Worm (Caenorhabditis elegans): ENCODE measurements around the gene Y46G5A.34.

Y46G5A.34 gene

DNA sequence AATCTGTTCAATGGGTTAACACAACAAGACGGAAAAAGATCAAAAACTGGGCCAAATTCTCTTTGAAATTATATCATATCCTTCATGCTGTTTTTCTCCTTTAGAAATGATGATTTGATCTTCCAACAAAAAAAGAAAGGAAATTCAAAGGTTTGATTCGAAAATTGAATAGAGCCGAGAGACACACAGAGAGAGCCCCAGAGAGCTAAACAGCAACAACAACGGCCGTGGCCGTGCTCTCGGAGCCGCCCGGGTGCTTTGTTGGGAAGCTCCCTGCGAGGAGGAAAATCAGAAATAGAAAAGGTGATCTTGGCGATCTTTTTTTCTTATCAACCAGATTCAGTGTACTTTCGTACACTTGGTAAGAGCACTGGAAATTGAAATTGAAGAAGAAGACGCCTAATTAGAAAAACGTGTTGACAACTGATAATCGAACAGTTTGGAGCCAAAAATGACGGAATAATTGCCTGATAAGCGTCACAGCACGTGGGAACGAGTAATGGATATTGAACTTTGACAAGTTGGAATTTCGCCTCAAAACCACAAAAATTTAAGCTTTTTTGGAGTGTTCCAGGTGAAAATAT is 20.8 kb downstream of the Y46G5A.34 start:
- no peak for TF ChIP-seq lsy-2 (tag; optimal IDR thresholded peaks at IDR 0.05)
- peak; percentile 35 for TF ChIP-seq ces-1 (GFP tag; optimal IDR thresholded peaks at IDR 0.05)
- no peak for TF ChIP-seq ztf-11 (tag; optimal IDR thresholded peaks at IDR 0.05)
- no peak for TF ChIP-seq ham-2 (GFP tag; optimal IDR thresholded peaks at IDR 0.05)
- no peak for TF ChIP-seq nhr-12 (tag; optimal IDR thresholded peaks at IDR 0.05)
- no peak for TF ChIP-seq ceh-43 (GFP tag; optimal IDR thresholded peaks at IDR 0.05)

DNA sequence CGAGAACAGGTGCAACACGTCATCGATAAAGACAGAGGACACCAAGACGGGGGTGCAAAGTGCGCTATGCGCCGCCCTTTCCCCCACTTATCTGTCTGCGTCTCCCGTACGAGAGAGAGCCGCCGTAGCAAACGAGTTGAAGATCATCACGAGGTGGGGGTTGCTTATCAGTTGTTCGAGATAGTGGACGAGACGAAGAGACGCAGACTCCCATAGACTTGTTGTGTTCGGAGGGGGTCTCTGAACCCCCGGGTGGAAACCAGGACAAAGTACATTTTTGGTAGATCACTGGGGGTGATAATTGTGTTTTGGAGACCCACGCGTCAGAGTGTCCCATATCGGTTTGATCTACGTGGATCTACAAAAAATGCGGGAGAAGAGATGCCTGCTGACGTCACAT is 22.3 kb downstream of the Y46G5A.34 start:
- TF ChIP-seq elt-3 (tag; optimal IDR thresholded peaks at IDR 0.05): peak; percentile 59
- TF ChIP-seq hlh-1 (tag; optimal IDR thresholded peaks at IDR 0.05): peak; percentile 68
- TF ChIP-seq nhr-237 (tag; optimal IDR thresholded peaks at IDR 0.05): no peak
- no peak for TF ChIP-seq unc-39 (tag; optimal IDR thresholded peaks at IDR 0.05)
- peak; percentile 75 for TF ChIP-seq unc-120 (tag; optimal IDR thresholded peaks at IDR 0.05; ENCODE audit: poor library complexity, severe bottlenecking)
- TF ChIP-seq pha-4 (tag; optimal IDR thresholded peaks at IDR 0.05): no peak
- no peak for TF ChIP-seq tbx-8 (GFP tag; optimal IDR thresholded peaks at IDR 0.05)
- TF ChIP-seq unc-62 (GFP tag; optimal IDR thresholded peaks at IDR 0.05): peak; percentile 31
- TF ChIP-seq sptf-1 (tag; optimal IDR thresholded peaks at IDR 0.05): peak; percentile 31
- peak; percentile 5 for TF ChIP-seq drap-1 (GFP tag; optimal IDR thresholded peaks at IDR 0.05)
- no peak for TF ChIP-seq zip-8 (tag; optimal IDR thresholded peaks at IDR 0.05)
- no peak for TF ChIP-seq mep-1 (tag; optimal IDR thresholded peaks at IDR 0.05)
- TF ChIP-seq elt-1 (tag; optimal IDR thresholded peaks at IDR 0.05; ENCODE audit: borderline replicate concordance, insufficient read depth): peak; percentile 72
- no peak for TF ChIP-seq mls-2 (tag; optimal IDR thresholded peaks at IDR 0.05)
- TF ChIP-seq ceh-43 (GFP tag; optimal IDR thresholded peaks at IDR 0.05): no peak
- TF ChIP-seq ceh-39 (tag; optimal IDR thresholded peaks at IDR 0.05): peak; percentile 16
- no peak for TF ChIP-seq nhr-28 (tag; optimal IDR thresholded peaks at IDR 0.05)
- TF ChIP-seq ham-2 (GFP tag; optimal IDR thresholded peaks at IDR 0.05): peak; percentile 75
- TF ChIP-seq blmp-1 (tag; optimal IDR thresholded peaks at IDR 0.05): no peak
- no peak for TF ChIP-seq ceh-83 (GFP tag; optimal IDR thresholded peaks at IDR 0.05)

DNA sequence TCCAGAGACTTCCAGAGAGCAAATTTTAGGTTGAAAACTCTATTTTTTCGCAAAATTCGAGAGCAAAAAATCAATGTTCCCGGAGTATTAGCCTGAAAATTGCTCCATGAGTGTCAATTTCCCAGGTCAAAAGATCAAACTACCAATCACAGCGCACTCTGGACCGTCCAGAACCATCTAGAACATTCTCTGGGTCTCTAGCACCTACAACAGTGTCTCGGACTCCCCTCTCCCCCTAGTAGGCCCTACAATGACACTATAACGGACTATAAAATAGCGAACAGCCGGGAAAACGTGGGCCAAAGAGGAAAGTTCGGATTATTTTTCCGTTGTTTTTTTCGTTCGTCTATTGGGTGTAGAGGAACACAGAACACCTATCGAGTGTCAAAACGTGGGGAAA is 22.9 kb downstream of the Y46G5A.34 start:
- TF ChIP-seq nhr-2 (tag; optimal IDR thresholded peaks at IDR 0.05) (peak; percentile 3), cnd-1 (tag; optimal IDR thresholded peaks at IDR 0.05) (peak; percentile 13), tbx-8 (GFP tag; optimal IDR thresholded peaks at IDR 0.05) (no peak)

DNA sequence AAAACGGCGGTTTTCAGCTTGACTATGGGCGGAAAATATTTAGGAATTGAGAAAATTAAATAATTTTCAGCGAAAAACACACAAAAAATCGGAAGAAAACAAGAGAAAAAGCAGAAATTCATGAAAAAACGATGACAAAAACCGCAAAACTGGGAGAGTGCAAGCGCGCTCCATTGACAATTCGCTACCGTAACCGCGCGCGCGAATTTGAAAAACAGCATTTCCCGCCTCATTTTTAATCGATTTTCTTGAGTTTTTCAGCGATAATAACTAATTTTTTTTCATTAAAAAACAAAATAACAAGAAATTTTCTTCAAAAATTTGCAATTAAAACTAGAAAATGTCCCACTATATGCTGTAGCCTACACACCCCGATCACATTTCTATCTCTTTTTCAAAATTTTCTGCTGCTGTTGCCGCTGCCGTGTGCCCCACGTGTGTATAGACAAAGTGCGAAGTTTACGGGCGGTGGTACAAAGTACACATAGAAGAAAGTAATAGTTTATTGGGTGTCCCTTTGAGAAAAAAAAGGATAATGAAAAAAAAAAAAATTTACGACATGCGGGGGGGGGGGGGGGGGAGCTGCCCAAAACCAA is 23.5 kb downstream of the Y46G5A.34 start:
- TF ChIP-seq unc-120 (tag; optimal IDR thresholded peaks at IDR 0.05; ENCODE audit: poor library complexity, severe bottlenecking) (no peak), unc-39 (tag; optimal IDR thresholded peaks at IDR 0.05) (no peak), hlh-1 (tag; optimal IDR thresholded peaks at IDR 0.05) (peak; percentile 25), ceh-43 (GFP tag; optimal IDR thresholded peaks at IDR 0.05) (no peak), mep-1 (tag; optimal IDR thresholded peaks at IDR 0.05) (no peak), nhr-2 (tag; optimal IDR thresholded peaks at IDR 0.05) (no peak), cnd-1 (tag; optimal IDR thresholded peaks at IDR 0.05) (no peak), lsy-2 (tag; optimal IDR thresholded peaks at IDR 0.05) (peak; percentile 92), sem-2 (GFP tag; optimal IDR thresholded peaks at IDR 0.05) (no peak), nhr-237 (tag; optimal IDR thresholded peaks at IDR 0.05) (no peak), sptf-1 (tag; optimal IDR thresholded peaks at IDR 0.05) (no peak), unc-62 (GFP tag; optimal IDR thresholded peaks at IDR 0.05) (no peak), nhr-12 (tag; optimal IDR thresholded peaks at IDR 0.05) (no peak), snpc-4 (tag; optimal IDR thresholded peaks at IDR 0.05) (no peak), ceh-83 (GFP tag; optimal IDR thresholded peaks at IDR 0.05) (no peak), lin-13 (tag; optimal IDR thresholded peaks at IDR 0.05) (peak; percentile 1), tbx-8 (GFP tag; optimal IDR thresholded peaks at IDR 0.05) (no peak)

DNA sequence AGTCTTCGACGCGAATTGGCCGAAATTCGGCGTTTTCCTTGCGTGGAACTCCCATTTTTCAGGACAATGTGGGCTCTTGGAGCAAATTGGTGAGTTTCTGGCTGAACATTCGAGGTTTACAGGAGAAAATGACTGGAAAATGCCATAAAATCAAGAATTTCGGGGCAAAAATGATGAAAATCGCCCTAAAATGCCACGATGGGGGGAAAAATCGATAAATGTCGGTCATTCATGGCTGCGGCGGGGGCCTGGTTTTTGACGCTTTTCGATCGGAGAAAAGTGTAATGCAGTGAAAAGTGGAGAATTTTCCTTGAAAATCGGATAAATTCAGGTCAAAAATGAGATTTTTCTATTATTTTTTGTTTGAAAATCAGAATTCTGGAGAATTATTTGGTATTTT is 28.7 kb downstream of the Y46G5A.34 start, which contains the start of the genes Y46G5A.18 and Y46G5A.47:
TSS of gene Y46G5A.18 (minus strand) at position 101 of the 400 bp plus-strand sequence.
TSS of gene Y46G5A.47 (minus strand) at position 146 of the 400 bp plus-strand sequence.
- TF ChIP-seq lsy-2 (tag; optimal IDR thresholded peaks at IDR 0.05): no peak
